Fruit fly (Drosophila melanogaster) whole organism, embryonic: ENCODE results near the gene Mms19.

ENCODE experiments used
- ATbp ChIP-seq: fragments of 200-800 bp; sonication (Bioruptor generic); optimal IDR thresholded peaks from 2 replicates; lab custom pipeline; 2017; ENCODE audit warnings: missing biosample characterization, mild to moderate bottlenecking, missing genetic modification characterization, missing genetic modification reagents
- B-H2 ChIP-seq: fragments of 200-800 bp; sonication (Bioruptor generic); optimal IDR thresholded peaks from 2 replicates; lab custom pipeline; 2018; ENCODE audit warnings: missing biosample characterization, mild to moderate bottlenecking, missing genetic modification characterization
- BtbVII ChIP-seq: fragments of 200-800 bp; sonication (Bioruptor generic); optimal IDR thresholded peaks from 3 replicates; lab custom pipeline; 2017; ENCODE audit warnings: missing biosample characterization, mild to moderate bottlenecking, missing genetic modification characterization
- Bteb2 ChIP-seq: fragments of 200-800 bp; sonication (Bioruptor generic); optimal IDR thresholded peaks from 2 replicates; lab custom pipeline; 2016; ENCODE audit warnings: missing biosample characterization, missing genetic modification characterization
- CG10321 ChIP-seq: fragments of 200-800 bp; sonication (Bioruptor generic); IDR thresholded peaks from 2 replicates; pipeline ENCODE4 v1.3.6; 2022; ENCODE audit warnings: missing biosample characterization, missing genetic modification characterization
- CG12769 ChIP-seq: fragments of 200-800 bp; sonication (Bioruptor generic); optimal IDR thresholded peaks from 2 replicates; lab custom pipeline; 2019; ENCODE audit warnings: missing biosample characterization, mild to moderate bottlenecking, missing genetic modification characterization, moderate library complexity
- CG13775 ChIP-seq: fragments of 200-800 bp; sonication (Bioruptor generic); optimal IDR thresholded peaks from 3 replicates; lab custom pipeline; 2017; ENCODE audit warnings: missing biosample characterization, mild to moderate bottlenecking, missing genetic modification characterization
- CG15514 ChIP-seq: fragments of 200-800 bp; sonication (Bioruptor generic); optimal IDR thresholded peaks from 3 replicates; lab custom pipeline; 2017; ENCODE audit warnings: missing biosample characterization, missing genetic modification characterization, mild to moderate bottlenecking, moderate library complexity, missing genetic modification reagents
- CG2202 ChIP-seq: fragments of 200-800 bp; sonication (Bioruptor generic); optimal IDR thresholded peaks from 2 replicates; lab custom pipeline; 2018; ENCODE audit warnings: missing biosample characterization, mild to moderate bottlenecking, missing genetic modification characterization
- CG32767 ChIP-seq: fragments of 200-800 bp; sonication (Bioruptor generic); IDR thresholded peaks from 2 replicates; pipeline ENCODE4 v1.3.6; 2022; ENCODE audit warnings: missing biosample characterization, missing genetic modification characterization
- CG3407 ChIP-seq: fragments of 200-800 bp; sonication (Bioruptor generic); optimal IDR thresholded peaks from 2 replicates; lab custom pipeline; 2018; ENCODE audit warnings: missing biosample characterization, mild to moderate bottlenecking, missing genetic modification characterization
- CG42726 ChIP-seq: fragments of 200-800 bp; sonication (Bioruptor generic); IDR thresholded peaks from 2 replicates; pipeline ENCODE4 v1.3.6; 2022; ENCODE audit warnings: missing biosample characterization, missing genetic modification characterization; ENCODE audit not compliant: partially characterized antibody
- CG4730 ChIP-seq: fragments of 200-800 bp; sonication (Bioruptor generic); IDR thresholded peaks from 2 replicates; pipeline ENCODE4 v1.3.6; 2022; ENCODE audit warnings: missing biosample characterization, missing genetic modification characterization
- CG6683 ChIP-seq: fragments of 200-800 bp; sonication (Bioruptor generic); optimal IDR thresholded peaks from 2 replicates; lab custom pipeline; 2017; ENCODE audit warnings: missing biosample characterization, mild to moderate bottlenecking, missing genetic modification characterization, missing genetic modification reagents
- CG7987 ChIP-seq: fragments of 200-800 bp; sonication (Bioruptor generic); optimal IDR thresholded peaks from 2 replicates; lab custom pipeline; 2018; ENCODE audit warnings: missing biosample characterization, mild to moderate bottlenecking, missing genetic modification characterization, moderate library complexity
- CG8089 ChIP-seq: fragments of 200-800 bp; sonication (Bioruptor generic); optimal IDR thresholded peaks from 3 replicates; lab custom pipeline; 2016; ENCODE audit warnings: missing biosample characterization, missing genetic modification characterization
- CG8281 ChIP-seq: fragments of 200-800 bp; sonication (Bioruptor generic); optimal IDR thresholded peaks from 2 replicates; lab custom pipeline; 2018; ENCODE audit warnings: missing biosample characterization, mild to moderate bottlenecking, missing genetic modification characterization, moderate library complexity
- CG9609 ChIP-seq: fragments of 200-800 bp; sonication (Bioruptor generic); optimal IDR thresholded peaks from 3 replicates; lab custom pipeline; 2016; ENCODE audit warnings: missing biosample characterization, missing genetic modification characterization
- CG9797 ChIP-seq: fragments of 200-800 bp; sonication (Bioruptor generic); optimal IDR thresholded peaks from 3 replicates; lab custom pipeline; 2018; ENCODE audit warnings: missing biosample characterization, mild to moderate bottlenecking, missing genetic modification characterization
- D19B ChIP-seq: fragments of 200-800 bp; sonication (Bioruptor generic); optimal IDR thresholded peaks from 2 replicates; lab custom pipeline; 2017; ENCODE audit warnings: missing biosample characterization, mild to moderate bottlenecking, missing genetic modification characterization
- Dad ChIP-seq: fragments of 200-800 bp; sonication (Bioruptor generic); optimal IDR thresholded peaks from 3 replicates; lab custom pipeline; 2016; ENCODE audit warnings: missing biosample characterization, missing genetic modification characterization
- Kr ChIP-seq: fragments of 200-800 bp; sonication (Bioruptor generic); optimal IDR thresholded peaks from 2 replicates; lab custom pipeline; 2017; ENCODE audit warnings: missing biosample characterization, mild to moderate bottlenecking, missing genetic modification characterization
- Mad ChIP-seq: fragments of 200-800 bp; sonication (Bioruptor generic); optimal IDR thresholded peaks from 2 replicates; lab custom pipeline; 2016; ENCODE audit warnings: missing biosample characterization, missing genetic modification characterization
- Mes4 ChIP-seq: fragments of 200-800 bp; sonication (Bioruptor generic); optimal IDR thresholded peaks from 2 replicates; lab custom pipeline; 2016; ENCODE audit warnings: missing biosample characterization, missing genetic modification characterization
- Nf-YC ChIP-seq: fragments of 200-800 bp; optimal IDR thresholded peaks from 3 replicates; lab custom pipeline; 2019; ENCODE audit warnings: missing biosample characterization, mild to moderate bottlenecking, missing genetic modification characterization, moderate library complexity
- Scr ChIP-seq: fragments of 200-800 bp; sonication (Bioruptor generic); IDR thresholded peaks from 2 replicates; pipeline ENCODE4 v1.3.6; 2022; ENCODE audit warnings: missing biosample characterization, missing genetic modification characterization; ENCODE audit not compliant: partially characterized antibody
- Sry-β ChIP-seq: fragments of 200-800 bp; sonication (Bioruptor generic); optimal IDR thresholded peaks from 2 replicates; lab custom pipeline; 2018; ENCODE audit warnings: missing biosample characterization, mild to moderate bottlenecking, missing genetic modification characterization, moderate library complexity
- Tbp ChIP-seq: fragments of >200 bp; optimal IDR thresholded peaks from 2 replicates; lab custom pipeline; 2018; ENCODE audit warnings: missing biosample characterization, missing genetic modification characterization
- Trl ChIP-seq, 3 experiments: fragments of >200 bp in 2 of 3; fragments of 200-800 bp in 1 of 3; sonication (Bioruptor generic) in 1 of 3; optimal IDR thresholded peaks; 2 replicates in 1 of 3; 3 replicates in 2 of 3; lab custom pipeline; 2016 to 2017; ENCODE audit warnings: missing biosample characterization in 1 of 3, missing genetic modification characterization in 1 of 3
- Xrp1 ChIP-seq: fragments of 200-800 bp; sonication (Bioruptor generic); IDR thresholded peaks from 2 replicates; pipeline ENCODE4 v1.3.6; 2022; ENCODE audit warnings: missing biosample characterization, missing genetic modification characterization
- ara ChIP-seq: fragments of 200-800 bp; sonication (Bioruptor generic); IDR thresholded peaks from 2 replicates; pipeline ENCODE4 v1.3.6; 2022; ENCODE audit warnings: missing biosample characterization, missing genetic modification characterization
- ato ChIP-seq: fragments of 200-800 bp; sonication (Bioruptor generic); IDR thresholded peaks from 2 replicates; pipeline ENCODE4 v1.3.6; 2022; ENCODE audit warnings: missing biosample characterization, missing genetic modification characterization; ENCODE audit not compliant: partially characterized antibody
- bcd ChIP-seq: fragments of 200-800 bp; sonication (Bioruptor generic); optimal IDR thresholded peaks from 2 replicates; lab custom pipeline; 2017; ENCODE audit warnings: missing biosample characterization, mild to moderate bottlenecking, missing genetic modification characterization
- bowl ChIP-seq: fragments of 200-800 bp; sonication (Bioruptor generic); IDR thresholded peaks from 2 replicates; pipeline ENCODE4 v1.3.6; 2022; ENCODE audit warnings: missing biosample characterization, missing genetic modification characterization
- ci ChIP-seq: fragments of 200-800 bp; sonication (Bioruptor generic); IDR thresholded peaks from 3 replicates; pipeline ENCODE4 v1.3.6; 2022; ENCODE audit warnings: missing biosample characterization, missing genetic modification characterization
- crc ChIP-seq: fragments of 200-800 bp; sonication (Bioruptor generic); optimal IDR thresholded peaks from 2 replicates; lab custom pipeline; 2016; ENCODE audit warnings: missing biosample characterization, missing genetic modification characterization
- da ChIP-seq: fragments of 200-800 bp; sonication (Bioruptor generic); optimal IDR thresholded peaks from 2 replicates; lab custom pipeline; 2016; ENCODE audit warnings: missing biosample characterization, missing genetic modification characterization
- fru ChIP-seq: fragments of >200 bp; optimal IDR thresholded peaks from 2 replicates; lab custom pipeline; 2017
- gro ChIP-seq: fragments of 200-800 bp; sonication (Bioruptor generic); optimal IDR thresholded peaks from 2 replicates; lab custom pipeline; 2016; ENCODE audit warnings: missing biosample characterization, missing genetic modification characterization
- hth ChIP-seq: fragments of >200 bp; optimal IDR thresholded peaks from 2 replicates; lab custom pipeline; 2017; ENCODE audit warnings: inconsistent platforms
- jumu ChIP-seq: fragments of 200-800 bp; sonication (Bioruptor generic); optimal IDR thresholded peaks from 3 replicates; lab custom pipeline; 2016; ENCODE audit warnings: missing biosample characterization, missing genetic modification characterization
- klu ChIP-seq: fragments of 200-800 bp; sonication (Bioruptor generic); IDR thresholded peaks from 2 replicates; pipeline ENCODE4 v1.3.6; 2022; ENCODE audit warnings: missing biosample characterization, missing genetic modification characterization
- luna ChIP-seq: fragments of 200-800 bp; sonication (Bioruptor generic); optimal IDR thresholded peaks from 2 replicates; lab custom pipeline; 2016; ENCODE audit warnings: missing biosample characterization, missing genetic modification characterization
- nmo ChIP-seq: fragments of 200-800 bp; sonication (Bioruptor generic); optimal IDR thresholded peaks from 2 replicates; lab custom pipeline; 2018; ENCODE audit warnings: missing biosample characterization, mild to moderate bottlenecking, missing genetic modification characterization, moderate library complexity
- org-1 ChIP-seq: fragments of 200-800 bp; sonication (Bioruptor generic); optimal IDR thresholded peaks from 2 replicates; lab custom pipeline; 2017; ENCODE audit warnings: missing biosample characterization, missing genetic modification characterization
- ro ChIP-seq: fragments of 200-800 bp; sonication (Bioruptor generic); IDR thresholded peaks from 2 replicates; pipeline ENCODE4 v1.3.6; 2022; ENCODE audit warnings: missing biosample characterization, missing genetic modification characterization
- seq ChIP-seq: fragments of 200-800 bp; sonication (Bioruptor generic); IDR thresholded peaks from 2 replicates; pipeline ENCODE4 v1.3.6; 2022; ENCODE audit warnings: missing biosample characterization, missing genetic modification characterization
- slbo ChIP-seq: fragments of 200-800 bp; sonication (Bioruptor generic); IDR thresholded peaks from 2 replicates; pipeline ENCODE4 v1.3.6; 2022; ENCODE audit warnings: missing biosample characterization, missing genetic modification characterization
- sna ChIP-seq: fragments of 200-800 bp; sonication (Bioruptor generic); IDR thresholded peaks from 2 replicates; pipeline ENCODE4 v1.3.6; 2022; ENCODE audit warnings: missing biosample characterization, missing genetic modification characterization; ENCODE audit not compliant: partially characterized antibody
- tin ChIP-seq: fragments of 200-800 bp; sonication (Bioruptor generic); optimal IDR thresholded peaks from 3 replicates; lab custom pipeline; 2016; ENCODE audit warnings: missing biosample characterization, missing genetic modification characterization
- unpg ChIP-seq: fragments of 200-800 bp; sonication (Bioruptor generic); optimal IDR thresholded peaks from 3 replicates; lab custom pipeline; 2018; ENCODE audit warnings: missing biosample characterization, mild to moderate bottlenecking, missing genetic modification characterization, moderate library complexity
- zen ChIP-seq: fragments of 200-800 bp; sonication (Bioruptor generic); optimal IDR thresholded peaks from 3 replicates; lab custom pipeline; 2018; ENCODE audit warnings: missing biosample characterization, mild to moderate bottlenecking, missing genetic modification characterization, moderate library complexity
- zfh1 ChIP-seq: fragments of 200-800 bp; sonication (Bioruptor generic); IDR thresholded peaks from 3 replicates; pipeline ENCODE4 v1.3.6; 2022; ENCODE audit warnings: missing biosample characterization, missing genetic modification characterization

The Mms19 gene

dm6 chr3R:5219466-5219865, 12.9 kb upstream of the Mms19 start, which contains the start of the genes Prosbeta2R2 and CG1116 (continued):
- TF ChIP-seq gro (no peak), CG8089 (no peak), CG32767 (GFP tag; lab: Robert Waterston, UW) (no peak), nmo (no peak), Kr (GFP tag; lab: Kevin White, UChicago) (no peak), CG10321 (no peak), zfh1 (GFP tag; lab: Robert Waterston, UW) (no peak), luna (no peak), ara (GFP tag; lab: Robert Waterston, UW) (no peak), CG8281 (tag; lab: Kevin White, UChicago) (no peak), CG4730 (GFP tag; lab: Robert Waterston, UW) (no peak), jumu (GFP tag; lab: Kevin White, UChicago) (no peak), Nf-YC (no peak), da (GFP tag; lab: Kevin White, UChicago) (no peak), org-1 (GFP tag; lab: Kevin White, UChicago) (no peak), hth (lab: Kevin White, UChicago) (no peak), CG9609 (GFP tag; lab: Kevin White, UChicago) (no peak), D19B (GFP tag; lab: Kevin White, UChicago) (no peak), CG2202 (tag; lab: Kevin White, UChicago) (no peak), CG13775 (GFP tag; lab: Kevin White, UChicago) (no peak), tin (no peak), Dad (no peak), CG6683 (GFP tag; lab: Kevin White, UChicago) (no peak), CG3407 (GFP tag; lab: Kevin White, UChicago) (no peak), Sry-β (GFP tag; lab: Kevin White, UChicago) (no peak), crc (GFP tag; lab: Kevin White, UChicago) (no peak), CG12769 (tag; lab: Kevin White, UChicago) (no peak), ci (no peak), Xrp1 (GFP tag; lab: Robert Waterston, UW) (no peak), ro (GFP tag; lab: Robert Waterston, UW) (no peak), CG7987 (GFP tag; lab: Kevin White, UChicago) (no peak), Scr (GFP tag; lab: Robert Waterston, UW) (peak; percentile 48), fru (lab: Kevin White, UChicago) (no peak), ATbp (GFP tag; lab: Kevin White, UChicago) (no peak), Mes4 (no peak), Mad (GFP tag; lab: Kevin White, UChicago) (no peak), klu (no peak), Bteb2 (GFP tag; lab: Kevin White, UChicago) (no peak), Tbp (GFP tag; lab: Kevin White, UChicago) (no peak), CG9797 (peak; percentile 88), zen (tag; lab: Kevin White, UChicago) (no peak), sna (peak; percentile 48), Trl (optimal IDR thresholded peaks at IDR 0.05; lab: Kevin White, UChicago) (no peak), Trl (GFP tag; optimal IDR thresholded peaks at IDR 0.05; lab: Kevin White, UChicago) (no peak), seq (GFP tag; lab: Robert Waterston, UW) (no peak), ato (no peak), bcd (GFP tag; lab: Kevin White, UChicago) (no peak), unpg (GFP tag; lab: Kevin White, UChicago) (no peak), slbo (GFP tag; lab: Robert Waterston, UW) (no peak), B-H2 (GFP tag; lab: Kevin White, UChicago) (no peak), BtbVII (GFP tag; lab: Kevin White, UChicago) (no peak), CG42726 (GFP tag; lab: Robert Waterston, UW) (no peak; the same call in 1 of the 2 replicates), CG15514 (GFP tag; lab: Kevin White, UChicago) (peak; percentile 42), bowl (GFP tag; lab: Robert Waterston, UW) (no peak)
